Fruit fly (Drosophila melanogaster) Kc167 (cell line): ENCODE results near the gene CG12589.

Source experiments
- Myc ChIP-seq: fragments of >200 bp; optimal IDR thresholded peaks from 2 replicates; lab custom pipeline; 2017; ENCODE audit warnings: missing external identifiers
- Sin3A ChIP-seq: fragments of >200 bp; optimal IDR thresholded peaks from 2 replicates; lab custom pipeline; 2018; ENCODE audit warnings: missing external identifiers
- h ChIP-seq: fragments of >200 bp; optimal IDR thresholded peaks from 3 replicates; lab custom pipeline; 2018; ENCODE audit warnings: missing external identifiers
- insv ChIP-seq: fragments of >200 bp; optimal IDR thresholded peaks from 3 replicates; lab custom pipeline; 2018; ENCODE audit warnings: missing external identifiers
- psq ChIP-seq: fragments of >200 bp; optimal IDR thresholded peaks from 2 replicates; lab custom pipeline; 2017; ENCODE audit warnings: missing external identifiers
- ttk ChIP-seq: sonication (Bioruptor generic); optimal IDR thresholded peaks from 2 replicates; lab custom pipeline; 2017; ENCODE audit warnings: missing external identifiers

The CG12589 gene

DNA sequence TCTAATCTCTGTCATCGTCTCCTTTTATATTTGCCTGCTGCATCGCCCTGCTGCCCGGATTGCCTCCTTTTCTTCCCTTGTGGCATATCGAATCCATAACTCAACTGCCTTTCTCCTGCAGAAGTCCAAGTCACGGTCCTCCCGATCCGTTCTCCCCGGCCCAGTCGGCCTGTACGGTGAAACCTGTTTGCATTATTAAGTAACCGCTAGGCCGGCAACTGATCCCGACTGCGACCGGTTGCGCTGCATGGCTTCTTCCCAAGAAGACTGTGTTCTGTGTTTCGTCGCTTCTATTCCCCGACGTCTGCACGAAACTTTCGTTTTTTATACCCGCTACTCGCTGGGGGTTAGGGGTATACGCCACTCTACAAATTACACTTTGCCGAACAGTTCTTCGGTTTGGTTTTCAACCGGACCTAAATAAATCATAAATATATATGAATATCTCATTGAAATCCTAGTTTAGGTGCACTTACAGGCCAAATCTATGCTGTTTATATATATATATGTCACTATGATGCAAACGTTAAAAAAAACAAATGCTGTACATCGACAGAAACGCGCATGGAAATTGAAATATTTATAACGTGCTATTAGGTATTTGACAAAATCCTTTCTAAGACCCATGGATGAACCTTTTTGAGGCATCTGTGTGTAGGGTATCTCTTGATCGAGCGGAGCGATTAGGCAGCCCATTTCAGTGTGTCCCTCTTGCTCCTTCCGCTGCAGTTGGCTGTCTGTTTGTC, 49.1 kb downstream of the CG12589 start:
- TF ChIP-seq ttk (lab: Kevin White, UChicago) (no peak), psq (lab: Kevin White, UChicago) (no peak), Myc (lab: Kevin White, UChicago) (no peak)

DNA sequence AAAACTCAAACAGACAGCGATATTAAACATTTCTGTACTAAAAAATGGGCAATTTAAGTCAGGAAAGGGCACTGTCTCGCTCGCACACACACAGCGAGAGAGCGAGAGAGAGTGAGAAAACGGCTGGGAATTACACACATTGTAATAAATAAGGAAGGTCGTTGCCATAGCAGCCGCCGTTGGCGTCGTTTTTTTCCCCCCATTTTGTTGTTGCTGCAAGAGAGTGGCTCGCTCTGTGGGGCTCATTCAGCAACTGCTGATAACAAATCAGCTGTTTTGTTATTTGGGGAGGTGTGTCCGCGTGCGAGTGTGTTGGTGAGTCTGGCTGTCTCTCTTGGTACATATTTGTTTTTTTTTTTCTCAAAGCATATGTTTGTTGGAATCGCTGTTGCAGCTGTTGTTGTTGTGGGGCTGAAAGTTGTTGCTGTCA, 50.9 kb downstream of the CG12589 start:
- TF ChIP-seq ttk (lab: Kevin White, UChicago) (no peak), h (no peak), Sin3A (lab: Kevin White, UChicago) (no peak), Myc (lab: Kevin White, UChicago) (no peak), psq (lab: Kevin White, UChicago) (no peak), insv (no peak)
